Worm (Caenorhabditis elegans): Measurements from ENCODE around the gene T06D4.2.

DNA sequence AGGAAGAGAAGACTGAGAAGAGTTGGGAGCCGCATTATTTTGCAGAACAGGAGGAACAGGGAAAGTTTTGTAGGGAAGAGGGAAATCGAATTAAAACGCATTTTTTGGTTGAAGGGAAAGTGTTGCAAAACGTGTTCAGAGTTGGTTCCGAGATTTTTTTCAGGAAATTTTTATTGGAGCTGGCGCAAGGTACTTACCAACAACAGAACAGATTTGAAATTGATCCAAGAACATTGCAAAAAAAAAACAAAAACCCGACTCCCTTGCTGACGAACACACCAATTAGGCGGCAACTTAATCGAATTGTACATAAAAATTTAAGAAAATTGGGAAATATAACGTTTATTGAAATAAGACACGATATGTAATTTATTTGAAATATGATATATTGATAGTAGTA lies 47.1 kb downstream of the T06D4.2 start, which contains the start of gene F14D2.7:
- no peak for TF ChIP-seq snpc-4 (tag; optimal IDR thresholded peaks at IDR 0.05)
- TF ChIP-seq dpl-1 (GFP tag; optimal IDR thresholded peaks at IDR 0.05), result no peak
- no peak for TF ChIP-seq nhr-28 (tag; optimal IDR thresholded peaks at IDR 0.05)
- TF ChIP-seq nhr-41 (GFP tag; IDR thresholded peaks at IDR 0.05), result no peak
- no peak for TF ChIP-seq egl-27 (tag; optimal IDR thresholded peaks at IDR 0.05)
- no peak for TF ChIP-seq set-16 (GFP tag; IDR thresholded peaks at IDR 0.05)
- TF ChIP-seq mxl-3 (GFP tag; optimal IDR thresholded peaks at IDR 0.05), result no peak
- TF ChIP-seq nhr-77 (tag; optimal IDR thresholded peaks at IDR 0.05), result no peak
- TF ChIP-seq lin-13 (GFP tag; optimal IDR thresholded peaks at IDR 0.05), result no peak
- no peak for TF ChIP-seq unc-39 (tag; optimal IDR thresholded peaks at IDR 0.05)

Data from whole organism, L4 larva.